Fruit fly (Drosophila melanogaster) whole organism, prepupa: ENCODE measurements around the gene CG33124.

Experiments used
- Blimp-1 ChIP-seq: fragments of 200-800 bp; sonication (Bioruptor generic); optimal IDR thresholded peaks from 3 replicates; lab custom pipeline; 2017; ENCODE audit warnings: missing biosample characterization, missing genetic modification characterization, mild to moderate bottlenecking, moderate library complexity, missing genetic modification reagents
- CG10631 ChIP-seq: fragments of 200-800 bp; sonication (Bioruptor generic); optimal IDR thresholded peaks from 2 replicates; lab custom pipeline; 2016; ENCODE audit warnings: missing biosample characterization, missing genetic modification characterization
- CG11294 ChIP-seq: fragments of 200-800 bp; sonication (Bioruptor generic); IDR thresholded peaks from 2 replicates; pipeline ENCODE4 v1.3.6; 2022; ENCODE audit warnings: missing biosample characterization, missing genetic modification characterization
- CG11902 ChIP-seq: fragments of 200-800 bp; sonication (Bioruptor generic); optimal IDR thresholded peaks from 3 replicates; lab custom pipeline; 2016; ENCODE audit warnings: missing biosample characterization, missing genetic modification characterization
- CG1621 ChIP-seq: fragments of 200-800 bp; sonication (Bioruptor generic); optimal IDR thresholded peaks from 3 replicates; lab custom pipeline; 2018; ENCODE audit warnings: missing biosample characterization, mild to moderate bottlenecking, missing genetic modification characterization
- CG16779 ChIP-seq: fragments of 200-800 bp; sonication (Bioruptor generic); optimal IDR thresholded peaks from 3 replicates; lab custom pipeline; 2017; ENCODE audit warnings: missing biosample characterization, mild to moderate bottlenecking, missing genetic modification characterization
- CG32006 ChIP-seq: fragments of 200-800 bp; sonication (Bioruptor generic); optimal IDR thresholded peaks from 3 replicates; lab custom pipeline; 2017; ENCODE audit warnings: missing biosample characterization, mild to moderate bottlenecking, missing genetic modification characterization
- CG34406 ChIP-seq: fragments of 200-800 bp; sonication (Bioruptor generic); optimal IDR thresholded peaks from 3 replicates; lab custom pipeline; 2016; ENCODE audit warnings: missing biosample characterization, missing genetic modification characterization
- CG3919 ChIP-seq: fragments of 200-800 bp; sonication (Bioruptor generic); optimal IDR thresholded peaks from 3 replicates; lab custom pipeline; 2016; ENCODE audit warnings: missing biosample characterization, missing genetic modification characterization
- CG4318 ChIP-seq: fragments of 200-800 bp; sonication (Bioruptor generic); optimal IDR thresholded peaks from 3 replicates; lab custom pipeline; 2017; ENCODE audit warnings: missing biosample characterization, mild to moderate bottlenecking, missing genetic modification characterization
- CG6276 ChIP-seq: fragments of 200-800 bp; sonication (Bioruptor generic); optimal IDR thresholded peaks from 2 replicates; lab custom pipeline; 2017; ENCODE audit warnings: missing biosample characterization, mild to moderate bottlenecking, missing genetic modification characterization
- CG6792 ChIP-seq: fragments of 200-800 bp; sonication (Bioruptor generic); optimal IDR thresholded peaks from 3 replicates; lab custom pipeline; 2016; ENCODE audit warnings: missing biosample characterization, missing genetic modification characterization
- CG6808 ChIP-seq: fragments of 200-800 bp; sonication (Bioruptor generic); optimal IDR thresholded peaks from 3 replicates; lab custom pipeline; 2017; ENCODE audit warnings: missing biosample characterization, missing genetic modification characterization, mild to moderate bottlenecking, moderate library complexity, missing genetic modification reagents
- CG6854 ChIP-seq: fragments of 200-800 bp; sonication (Bioruptor generic); optimal IDR thresholded peaks from 2 replicates; lab custom pipeline; 2017; ENCODE audit warnings: missing biosample characterization, mild to moderate bottlenecking, missing genetic modification characterization
- CG7368 ChIP-seq: fragments of 200-800 bp; sonication (Bioruptor generic); optimal IDR thresholded peaks from 3 replicates; lab custom pipeline; 2016; ENCODE audit warnings: missing biosample characterization, missing genetic modification characterization
- CG8319 ChIP-seq: fragments of 200-800 bp; sonication (Bioruptor generic); optimal IDR thresholded peaks from 3 replicates; lab custom pipeline; 2016; ENCODE audit warnings: missing biosample characterization, missing genetic modification characterization
- CG8632 ChIP-seq: fragments of 200-800 bp; sonication (Bioruptor generic); optimal IDR thresholded peaks from 3 replicates; lab custom pipeline; 2016; ENCODE audit warnings: missing biosample characterization, missing genetic modification characterization
- Eip75B ChIP-seq: fragments of 200-800 bp; sonication (Bioruptor generic); optimal IDR thresholded peaks from 3 replicates; lab custom pipeline; 2016; ENCODE audit warnings: missing biosample characterization, missing genetic modification characterization
- Ets21C ChIP-seq: fragments of 200-800 bp; sonication (Bioruptor generic); optimal IDR thresholded peaks from 3 replicates; lab custom pipeline; 2016; ENCODE audit warnings: missing biosample characterization, missing genetic modification characterization
- Ets96B ChIP-seq: fragments of 200-800 bp; optimal IDR thresholded peaks from 2 replicates; lab custom pipeline; 2019; ENCODE audit warnings: missing biosample characterization, mild to moderate bottlenecking, missing genetic modification characterization, moderate library complexity
- Gug ChIP-seq: fragments of 200-800 bp; sonication (Bioruptor generic); IDR thresholded peaks from 2 replicates; pipeline ENCODE4 v1.3.6; 2022; ENCODE audit warnings: missing biosample characterization, missing genetic modification characterization
- Hr38 ChIP-seq: sonication (Bioruptor generic); optimal IDR thresholded peaks from 2 replicates; lab custom pipeline; 2016; ENCODE audit warnings: missing biosample characterization, missing genetic modification characterization
- Hr4 ChIP-seq: fragments of 200-800 bp; sonication (Bioruptor generic); optimal IDR thresholded peaks from 3 replicates; lab custom pipeline; 2016; ENCODE audit warnings: missing biosample characterization, missing genetic modification characterization
- OdsH ChIP-seq: fragments of 200-800 bp; sonication (Bioruptor generic); optimal IDR thresholded peaks from 3 replicates; lab custom pipeline; 2016; ENCODE audit warnings: missing biosample characterization, missing genetic modification characterization
- Smox ChIP-seq: fragments of 200-800 bp; sonication (Bioruptor generic); optimal IDR thresholded peaks from 3 replicates; lab custom pipeline; 2016; ENCODE audit warnings: missing biosample characterization, missing genetic modification characterization
- Sox102F ChIP-seq: fragments of 200-800 bp; sonication (Bioruptor generic); optimal IDR thresholded peaks from 2 replicates; lab custom pipeline; 2016; ENCODE audit warnings: missing biosample characterization, mild to moderate bottlenecking, missing genetic modification characterization
- achi ChIP-seq: fragments of 200-800 bp; sonication (Bioruptor generic); optimal IDR thresholded peaks from 3 replicates; lab custom pipeline; 2016; ENCODE audit warnings: missing biosample characterization, missing genetic modification characterization
- acj6 ChIP-seq: fragments of 200-800 bp; sonication (Bioruptor generic); optimal IDR thresholded peaks from 3 replicates; lab custom pipeline; 2016; ENCODE audit warnings: missing biosample characterization, missing genetic modification characterization
- dac ChIP-seq: fragments of 200-800 bp; sonication (Bioruptor generic); optimal IDR thresholded peaks from 2 replicates; lab custom pipeline; 2017; ENCODE audit warnings: missing biosample characterization, mild to moderate bottlenecking, missing genetic modification characterization
- dsx ChIP-seq: fragments of 200-800 bp; optimal IDR thresholded peaks from 3 replicates; lab custom pipeline; 2019; ENCODE audit warnings: missing biosample characterization, mild to moderate bottlenecking, missing genetic modification characterization, moderate library complexity; ENCODE audit not compliant: poor library complexity, severe bottlenecking
- eg ChIP-seq: fragments of 200-800 bp; sonication (Bioruptor generic); IDR thresholded peaks from 3 replicates; pipeline ENCODE4 v1.3.6; 2022; ENCODE audit warnings: missing biosample characterization, missing genetic modification characterization
- esn ChIP-seq: fragments of 200-800 bp; sonication (Bioruptor generic); optimal IDR thresholded peaks from 2 replicates; lab custom pipeline; 2016; ENCODE audit warnings: missing biosample characterization, mild to moderate bottlenecking, missing genetic modification characterization, moderate library complexity
- fd59A ChIP-seq: fragments of 200-800 bp; sonication (Bioruptor generic); optimal IDR thresholded peaks from 2 replicates; lab custom pipeline; 2017; ENCODE audit warnings: missing biosample characterization, mild to moderate bottlenecking, missing genetic modification characterization, missing genetic modification reagents
- fkh ChIP-seq: fragments of 200-800 bp; sonication (Bioruptor generic); optimal IDR thresholded peaks from 3 replicates; lab custom pipeline; 2017; ENCODE audit warnings: missing biosample characterization, mild to moderate bottlenecking, missing genetic modification characterization, moderate library complexity
- lz ChIP-seq: fragments of 200-800 bp; sonication (Bioruptor generic); optimal IDR thresholded peaks from 3 replicates; lab custom pipeline; 2016; ENCODE audit warnings: missing biosample characterization, missing genetic modification characterization
- net ChIP-seq: fragments of 200-800 bp; sonication (Bioruptor generic); optimal IDR thresholded peaks from 3 replicates; lab custom pipeline; 2016; ENCODE audit warnings: missing biosample characterization, missing genetic modification characterization
- salr ChIP-seq, 2 experiments: fragments of 200-800 bp; sonication (Bioruptor generic); optimal IDR thresholded peaks; 3 replicates each; lab custom pipeline; 2016 to 2018; ENCODE audit warnings: missing biosample characterization in 2 of 2, missing genetic modification characterization in 2 of 2, mild to moderate bottlenecking in 1 of 2
- spab ChIP-seq: fragments of 200-800 bp; sonication (Bioruptor generic); optimal IDR thresholded peaks from 2 replicates; lab custom pipeline; 2017; ENCODE audit warnings: missing biosample characterization, mild to moderate bottlenecking, missing genetic modification characterization, missing genetic modification reagents
- ss ChIP-seq, 2 experiments: fragments of 200-800 bp; sonication (Bioruptor generic); optimal IDR thresholded peaks; 2 replicates in 1 of 2; 3 replicates in 1 of 2; lab custom pipeline; 2017 to 2018; ENCODE audit warnings: mild to moderate bottlenecking in 2 of 2, missing biosample characterization in 2 of 2, missing genetic modification characterization in 2 of 2, moderate library complexity in 1 of 2
- svp ChIP-seq: fragments of 200-800 bp; sonication (Bioruptor generic); peaks from one replicate; lab custom pipeline; 2016; ENCODE audit warnings: missing biosample characterization, missing genetic modification characterization
- topi ChIP-seq: fragments of 200-800 bp; sonication (Bioruptor generic); optimal IDR thresholded peaks from 3 replicates; lab custom pipeline; 2016; ENCODE audit warnings: missing biosample characterization, missing genetic modification characterization
- vri ChIP-seq: fragments of 200-800 bp; sonication (Bioruptor generic); optimal IDR thresholded peaks from 3 replicates; lab custom pipeline; 2016; ENCODE audit warnings: missing biosample characterization, mild to moderate bottlenecking, missing genetic modification characterization

Gene CG33124

DNA sequence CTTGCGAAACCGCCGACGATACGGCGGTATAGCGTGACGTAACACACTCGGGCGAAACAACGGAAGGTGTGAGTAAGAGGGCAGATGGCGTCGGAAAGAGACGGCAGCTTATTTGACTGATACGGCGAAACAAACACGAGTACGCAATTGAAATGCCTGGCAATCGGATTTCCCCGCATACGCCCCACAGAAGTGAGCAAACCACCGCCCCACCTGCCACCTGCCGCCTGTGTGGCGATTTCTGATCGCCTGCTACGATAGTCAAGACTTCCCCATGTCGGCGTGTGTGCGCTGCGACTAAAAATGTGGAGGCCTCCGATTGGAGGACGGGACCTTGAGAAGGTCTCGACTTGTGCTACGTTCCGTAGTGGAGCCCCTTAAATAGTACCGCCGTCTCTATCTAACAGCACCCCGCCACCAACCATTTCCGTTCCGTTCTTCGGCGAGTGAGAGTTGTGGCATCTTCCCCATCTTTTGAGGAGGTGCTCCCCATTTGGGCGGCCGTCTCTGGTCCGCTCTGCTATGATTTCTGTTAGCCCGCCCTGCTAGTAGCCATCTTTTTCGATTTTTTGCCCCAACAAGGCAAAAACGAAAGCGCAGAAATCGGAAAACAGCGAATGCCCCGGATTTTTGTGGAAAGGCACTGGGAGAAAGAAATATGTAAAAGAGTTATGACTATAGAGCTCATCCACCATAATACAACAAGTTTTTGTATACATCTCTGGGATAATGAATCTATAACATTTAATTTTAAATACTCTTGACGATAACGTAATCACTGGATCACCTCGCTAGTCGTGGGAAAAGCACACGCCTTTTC, 10.1 kb downstream of the CG33124 start (continued):
- peak; percentile 96 for TF ChIP-seq CG6276 (GFP tag; lab: Kevin White, UChicago)
- peak; percentile 94 for TF ChIP-seq dsx (GFP tag; lab: Kevin White, UChicago)
- TF ChIP-seq Hr4 (GFP tag; lab: Kevin White, UChicago) = peak; percentile 98
- TF ChIP-seq Smox = peak; percentile 99
- peak; percentile 51 for TF ChIP-seq Hr38 (GFP tag; lab: Kevin White, UChicago)
- peak; percentile 99 for TF ChIP-seq lz (GFP tag; lab: Kevin White, UChicago)
- TF ChIP-seq achi = peak; percentile 97
- peak; percentile 98 for TF ChIP-seq CG6792 (GFP tag; lab: Kevin White, UChicago)
- TF ChIP-seq Blimp-1 (GFP tag; lab: Kevin White, UChicago) = peak; percentile 90
- peak; percentile 94 for TF ChIP-seq CG6808
- peak; percentile 99 for TF ChIP-seq CG10631 (GFP tag; lab: Kevin White, UChicago)
- TF ChIP-seq CG11294 = no peak
- peak; percentile 92 for TF ChIP-seq dac (GFP tag; lab: Kevin White, UChicago)
- peak; percentile 98 for TF ChIP-seq OdsH (GFP tag; lab: Kevin White, UChicago)
- peak; percentile 98 for TF ChIP-seq Ets21C (GFP tag; lab: Kevin White, UChicago)
- TF ChIP-seq eg (GFP tag; lab: Robert Waterston, UW) = no peak
- peak; percentile 99 for TF ChIP-seq acj6 (GFP tag; lab: Kevin White, UChicago)
- TF ChIP-seq Gug (GFP tag; lab: Robert Waterston, UW) = no peak
- TF ChIP-seq CG6854 = peak; percentile 95
- TF ChIP-seq spab (GFP tag; lab: Kevin White, UChicago) = peak; percentile 96
- TF ChIP-seq Sox102F (GFP tag; lab: Kevin White, UChicago) = peak; percentile 99
- peak; percentile 99 for TF ChIP-seq svp (GFP tag; lab: Kevin White, UChicago)
- TF ChIP-seq CG34406 (GFP tag; lab: Kevin White, UChicago) = peak; percentile 98
- TF ChIP-seq Ets96B (tag; lab: Kevin White, UChicago) = peak; percentile 97
- TF ChIP-seq net (GFP tag; lab: Kevin White, UChicago) = peak; percentile 97
- TF ChIP-seq CG11902 (GFP tag; lab: Kevin White, UChicago) = peak; percentile 98
- TF ChIP-seq Eip75B = peak; percentile 99
- peak; percentile 99 for TF ChIP-seq esn (GFP tag; lab: Kevin White, UChicago)
- TF ChIP-seq CG1621 = peak; percentile 94
- peak; percentile 92 to 93 for TF ChIP-seq ss (GFP tag; optimal IDR thresholded peaks at IDR 0.05; lab: Kevin White, UChicago)
- peak; percentile 99 for TF ChIP-seq CG3919
- TF ChIP-seq fkh (GFP tag; lab: Kevin White, UChicago) = peak; percentile 79
- peak; percentile 95 for TF ChIP-seq CG4318 (GFP tag; lab: Kevin White, UChicago)

DNA sequence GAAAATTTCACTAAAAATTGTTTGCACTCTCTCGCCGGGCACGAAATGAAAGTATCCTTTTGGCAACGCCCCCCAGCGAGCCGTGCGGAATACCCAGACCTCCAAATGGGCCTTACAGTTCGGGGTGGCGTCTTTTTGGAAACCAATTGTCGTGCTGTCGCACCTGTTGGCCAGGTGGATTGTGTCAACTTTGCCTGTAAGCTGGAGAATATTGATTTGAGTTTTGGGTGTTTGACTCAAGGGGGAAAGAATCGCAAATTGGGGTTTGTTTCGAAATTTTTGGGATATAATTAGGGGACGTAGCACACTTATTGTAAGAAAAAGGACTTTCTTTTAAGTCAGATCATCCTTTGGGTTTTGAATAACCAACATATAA, 10.8 kb downstream of the CG33124 start:
- no peak for TF ChIP-seq CG8319 (GFP tag; lab: Kevin White, UChicago)
- peak; percentile 3 for TF ChIP-seq esn (GFP tag; lab: Kevin White, UChicago)
- TF ChIP-seq acj6 (GFP tag; lab: Kevin White, UChicago) = no peak
- no peak for TF ChIP-seq svp (GFP tag; lab: Kevin White, UChicago)
- TF ChIP-seq, all 60 proteins: peak for 1

DNA sequence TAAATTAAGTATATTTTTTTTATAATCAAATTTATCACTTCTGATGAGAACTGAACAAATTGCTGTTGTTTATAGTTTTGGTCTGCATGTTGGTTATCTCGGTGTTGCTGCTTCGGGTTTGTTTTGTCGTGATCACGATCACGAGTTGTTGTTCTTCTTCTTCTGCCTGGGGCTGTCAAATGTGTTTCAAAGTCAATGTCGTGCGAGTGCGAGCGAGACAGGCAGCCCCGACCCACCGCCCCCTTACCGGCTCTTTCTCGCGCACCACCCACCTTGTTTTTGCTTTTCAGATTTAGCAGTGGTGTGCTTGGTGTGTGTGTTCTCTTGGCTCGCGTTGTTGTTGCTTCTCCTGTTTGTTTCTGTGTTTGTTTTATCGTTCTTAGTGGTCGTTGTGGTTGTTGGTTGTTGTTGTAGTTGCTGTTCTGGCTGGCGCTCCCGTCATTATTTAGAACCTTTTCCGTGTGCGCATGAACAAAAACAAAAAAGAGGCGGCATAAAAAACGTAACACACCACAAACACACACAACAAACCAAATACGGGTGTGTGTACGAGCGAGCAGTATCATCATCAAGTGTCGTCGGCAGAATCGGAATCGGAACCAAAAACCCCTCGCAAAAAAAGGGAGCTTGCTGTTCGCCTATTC, 11.3 kb downstream of the CG33124 start, which contains the start of gene COX7AL2:
Gene COX7AL2 (minus strand): TSS at position 438 of the 644 bp plus-strand sequence.
- TF ChIP-seq CG7368 (no peak), topi (GFP tag; lab: Kevin White, UChicago) (no peak), salr (GFP tag; optimal IDR thresholded peaks at IDR 0.05; lab: Kevin White, UChicago) (peak in 1 of 2 experiments; percentile 36), fkh (GFP tag; lab: Kevin White, UChicago) (peak; percentile 61), vri (GFP tag; lab: Kevin White, UChicago) (no peak), CG16779 (tag; lab: Kevin White, UChicago) (no peak), CG32006 (GFP tag; lab: Kevin White, UChicago) (peak; percentile 3), CG10631 (GFP tag; lab: Kevin White, UChicago) (peak; percentile 26), net (GFP tag; lab: Kevin White, UChicago) (no peak), OdsH (GFP tag; lab: Kevin White, UChicago) (no peak), CG6276 (GFP tag; lab: Kevin White, UChicago) (peak; percentile 48), achi (peak; percentile 22), CG34406 (GFP tag; lab: Kevin White, UChicago) (no peak), CG8632 (peak; percentile 33), fd59A (peak; percentile 10)
